Fruit fly (Drosophila melanogaster) whole organism, embryonic: ENCODE measurements around the gene Dpm2.

Experiments used
- CG1024 ChIP-seq: fragments of 200-800 bp; sonication (Bioruptor generic); IDR thresholded peaks from 2 replicates; pipeline ENCODE4 v1.3.6; 2022; ENCODE audit warnings: missing biosample characterization, missing genetic modification characterization
- CG10654 ChIP-seq: fragments of 200-800 bp; sonication (Bioruptor generic); optimal IDR thresholded peaks from 2 replicates; lab custom pipeline; 2016; ENCODE audit warnings: missing biosample characterization, missing genetic modification characterization
- Max ChIP-seq: fragments of 200-800 bp; sonication (Bioruptor generic); optimal IDR thresholded peaks from 2 replicates; lab custom pipeline; 2016; ENCODE audit warnings: missing biosample characterization, mild to moderate bottlenecking, missing genetic modification characterization
- YL-1 ChIP-seq: fragments of 200-800 bp; sonication (Bioruptor generic); optimal IDR thresholded peaks from 3 replicates; lab custom pipeline; 2017; ENCODE audit warnings: missing biosample characterization, mild to moderate bottlenecking, missing genetic modification characterization
- chif ChIP-seq, 2 experiments: fragments of 200-800 bp; sonication (Bioruptor generic); optimal IDR thresholded peaks; 3 replicates each; lab custom pipeline; 2016; ENCODE audit warnings: missing biosample characterization in 2 of 2, missing genetic modification characterization in 2 of 2
- pfk ChIP-seq: fragments of 200-800 bp; sonication (Bioruptor generic); optimal IDR thresholded peaks from 2 replicates; lab custom pipeline; 2018; ENCODE audit warnings: missing biosample characterization, mild to moderate bottlenecking, missing genetic modification characterization, moderate library complexity
- unpg ChIP-seq: fragments of 200-800 bp; sonication (Bioruptor generic); optimal IDR thresholded peaks from 3 replicates; lab custom pipeline; 2018; ENCODE audit warnings: missing biosample characterization, mild to moderate bottlenecking, missing genetic modification characterization, moderate library complexity

- TF ChIP-seq chif (GFP tag; optimal IDR thresholded peaks at IDR 0.05; lab: Kevin White, UChicago) = peak; percentile 41 to 67
- peak; percentile 95 for TF ChIP-seq unpg (GFP tag; lab: Kevin White, UChicago)
- TF ChIP-seq Max (GFP tag; lab: Kevin White, UChicago) = peak; percentile 92
- TF ChIP-seq CG10654 (GFP tag; lab: Kevin White, UChicago) = peak; percentile 92
- TF ChIP-seq YL-1 (GFP tag; lab: Kevin White, UChicago) = peak; percentile 41
- peak; percentile 90 for TF ChIP-seq CG1024
- TF ChIP-seq pfk (GFP tag; lab: Kevin White, UChicago) = no peak
These were observed 16.2 kb upstream of the Dpm2 start, which contains the start of gene CG14968 for dm6 chr3L:3303087-3303526.
